Worm (Caenorhabditis elegans) whole organism, L1 larva: ENCODE data around the gene F56A8.9.

Source experiments
- C04F5.9 ChIP-seq: sonication (generic microtip); optimal IDR thresholded peaks from 2 replicates; lab custom pipeline; 2016; ENCODE audit warnings: missing genetic modification characterization, missing compliant biosample characterization
- C16A3.4 ChIP-seq: fragments of 150-350 bp; optimal IDR thresholded peaks from 2 replicates; lab custom pipeline; 2014; ENCODE audit warnings: missing biosample characterization, missing genetic modification characterization
- C34B4.2 ChIP-seq: sonication (generic microtip); optimal IDR thresholded peaks from 2 replicates; lab custom pipeline; 2017; ENCODE audit warnings: mild to moderate bottlenecking, missing genetic modification characterization, missing compliant biosample characterization
- F16B12.6 ChIP-seq: fragments of 150-350 bp; optimal IDR thresholded peaks from 2 replicates; lab custom pipeline; 2014; ENCODE audit warnings: missing biosample characterization, missing genetic modification characterization
- Y116A8C.19 ChIP-seq: sonication (generic microtip); optimal IDR thresholded peaks from 2 replicates; lab custom pipeline; 2016; ENCODE audit warnings: missing compliant biosample characterization, missing genetic modification characterization, borderline replicate concordance
- aha-1 ChIP-seq: fragments of 150-350 bp; optimal IDR thresholded peaks from 2 replicates; lab custom pipeline; 2014; ENCODE audit warnings: missing biosample characterization, missing genetic modification characterization
- blmp-1 ChIP-seq: fragments of 150-350 bp; optimal IDR thresholded peaks from 2 replicates; lab custom pipeline; 2014; ENCODE audit warnings: missing biosample characterization, missing genetic modification characterization
- ceh-8 ChIP-seq: fragments of 200-800 bp; sonication (Bioruptor generic); optimal IDR thresholded peaks from 2 replicates; lab custom pipeline; 2018; ENCODE audit warnings: mild to moderate bottlenecking, missing genetic modification characterization, moderate library complexity, missing compliant biosample characterization
- ceh-82 ChIP-seq, 3 experiments: fragments of 150-350 bp in 1 of 3; sonication (generic microtip) in 2 of 3; optimal IDR thresholded peaks; 2 replicates each; lab custom pipeline; 2014 to 2017; ENCODE audit warnings: missing biosample characterization in 3 of 3, missing genetic modification characterization in 3 of 3
- ceh-88 ChIP-seq: fragments of 200-800 bp; sonication (Bioruptor generic); IDR thresholded peaks from 2 replicates; pipeline ENCODE4 v1.3.6; 2022; ENCODE audit warnings: missing genetic modification characterization, missing compliant biosample characterization
- dpl-1 ChIP-seq, 3 experiments: fragments of 150-350 bp in 2 of 3; sonication (generic microtip) in 1 of 3; optimal IDR thresholded peaks; 2 replicates each; lab custom pipeline; 2014 to 2017; ENCODE audit warnings: missing biosample characterization in 3 of 3, missing genetic modification characterization in 3 of 3, missing genetic modification reagents in 3 of 3
- dsc-1 ChIP-seq: sonication (generic microtip); optimal IDR thresholded peaks from 2 replicates; lab custom pipeline; 2016; ENCODE audit warnings: mild to moderate bottlenecking, missing genetic modification characterization, missing compliant biosample characterization
- efl-1 ChIP-seq, 4 experiments: fragments of 150-350 bp; optimal IDR thresholded peaks in 3 of 4; peaks in 1 of 4; 1 replicate in 1 of 4; 2 replicates in 3 of 4; lab custom pipeline; 2014; ENCODE audit warnings: missing biosample characterization in 2 of 4, missing genetic modification characterization in 2 of 4, missing genetic modification reagents in 2 of 4
- efl-3 ChIP-seq: fragments of 200-800 bp; sonication (Bioruptor generic); optimal IDR thresholded peaks from 2 replicates; lab custom pipeline; 2018; ENCODE audit warnings: mild to moderate bottlenecking, missing genetic modification characterization, missing compliant biosample characterization
- egl-13 ChIP-seq: sonication (generic microtip); optimal IDR thresholded peaks from 2 replicates; lab custom pipeline; 2016; ENCODE audit warnings: missing genotype, missing genetic modification reagents, missing genetic modification characterization, missing compliant biosample characterization
- elt-2 ChIP-seq: sonication (generic microtip); optimal IDR thresholded peaks from 2 replicates; lab custom pipeline; 2016; ENCODE audit warnings: missing genetic modification characterization, mild to moderate bottlenecking, inconsistent platforms, missing compliant biosample characterization, missing genetic modification reagents
- ets-5 ChIP-seq: fragments of 200-800 bp; sonication (Bioruptor generic); IDR thresholded peaks from 2 replicates; pipeline ENCODE4 v1.3.6; 2022; ENCODE audit warnings: missing genetic modification characterization, missing compliant biosample characterization
- fkh-10 ChIP-seq: sonication (generic microtip); optimal IDR thresholded peaks from 2 replicates; lab custom pipeline; 2017; ENCODE audit warnings: missing biosample characterization, missing genetic modification reagents, missing genetic modification characterization
- fkh-4 ChIP-seq: sonication (generic microtip); optimal IDR thresholded peaks from 2 replicates; lab custom pipeline; 2016; ENCODE audit warnings: missing compliant biosample characterization, missing genetic modification characterization, borderline replicate concordance
- fkh-8 ChIP-seq: sonication (generic microtip); optimal IDR thresholded peaks from 2 replicates; lab custom pipeline; 2016; ENCODE audit warnings: mild to moderate bottlenecking, missing genetic modification characterization, missing compliant biosample characterization
- grh-1 ChIP-seq: fragments of 200-800 bp; sonication (Bioruptor generic); IDR thresholded peaks from 2 replicates; pipeline ENCODE4 v1.3.6; 2022; ENCODE audit warnings: missing genetic modification reagents, missing genetic modification characterization, missing compliant biosample characterization
- hlh-17 ChIP-seq: fragments of 200-800 bp; sonication (Bioruptor generic); optimal IDR thresholded peaks from 2 replicates; lab custom pipeline; 2018; ENCODE audit warnings: missing genetic modification characterization, mild to moderate bottlenecking, missing compliant biosample characterization, moderate library complexity, borderline replicate concordance
- hlh-4 ChIP-seq: sonication (generic microtip); optimal IDR thresholded peaks from 2 replicates; lab custom pipeline; 2016; ENCODE audit warnings: mild to moderate bottlenecking, missing genetic modification characterization, missing compliant biosample characterization
- irx-1 ChIP-seq: sonication (generic microtip); optimal IDR thresholded peaks from 2 replicates; lab custom pipeline; 2016; ENCODE audit warnings: missing genetic modification characterization, missing compliant biosample characterization
- isw-1 ChIP-seq: fragments of 200-800 bp; sonication (Bioruptor generic); IDR thresholded peaks from 2 replicates; pipeline ENCODE4 v1.3.6; 2022; ENCODE audit warnings: missing genetic modification characterization, missing compliant biosample characterization
- lin-13 ChIP-seq: fragments of 150-350 bp; optimal IDR thresholded peaks from 2 replicates; lab custom pipeline; 2014; ENCODE audit warnings: missing biosample characterization, missing genetic modification reagents, missing genetic modification characterization
- lin-39 ChIP-seq: fragments of 150-350 bp; optimal IDR thresholded peaks from 2 replicates; lab custom pipeline; 2014; ENCODE audit warnings: missing biosample characterization, missing genetic modification reagents, missing genetic modification characterization
- mab-9 ChIP-seq: fragments of 200-800 bp; sonication (Bioruptor generic); IDR thresholded peaks from 2 replicates; pipeline ENCODE4 v1.3.6; 2022; ENCODE audit warnings: missing genetic modification reagents, missing genetic modification characterization, missing compliant biosample characterization
- mdl-1 ChIP-seq, 2 experiments: fragments of 150-350 bp; optimal IDR thresholded peaks; 2 replicates each; lab custom pipeline; 2014 to 2017; ENCODE audit warnings: missing biosample characterization in 2 of 2, missing genetic modification characterization in 2 of 2, inconsistent platforms in 1 of 2
- mef-2 ChIP-seq: fragments of 150-350 bp; optimal IDR thresholded peaks from 2 replicates; lab custom pipeline; 2014; ENCODE audit warnings: missing biosample characterization, missing genetic modification characterization
- mep-1 ChIP-seq: fragments of 150-350 bp; optimal IDR thresholded peaks from 2 replicates; lab custom pipeline; 2014; ENCODE audit warnings: missing biosample characterization, missing genetic modification characterization
- nhr-11 ChIP-seq: fragments of 150-350 bp; optimal IDR thresholded peaks from 2 replicates; lab custom pipeline; 2014; ENCODE audit warnings: missing biosample characterization, missing genetic modification characterization
- nhr-19 ChIP-seq: fragments of 200-800 bp; sonication (Bioruptor generic); conservative IDR thresholded peaks from 2 replicates; pipeline ENCODE4 v1.3.6; 2022; ENCODE audit warnings: missing genetic modification characterization, missing compliant biosample characterization
- nhr-237 ChIP-seq: fragments of 150-350 bp; optimal IDR thresholded peaks from 2 replicates; lab custom pipeline; 2014; ENCODE audit warnings: missing biosample characterization, missing genetic modification characterization
- nhr-28 ChIP-seq: fragments of 150-350 bp; optimal IDR thresholded peaks from 2 replicates; lab custom pipeline; 2014; ENCODE audit warnings: missing biosample characterization, missing genetic modification characterization
- nhr-47 ChIP-seq: sonication (generic microtip); optimal IDR thresholded peaks from 2 replicates; lab custom pipeline; 2016; ENCODE audit warnings: mild to moderate bottlenecking, missing genetic modification characterization, moderate library complexity, missing compliant biosample characterization
- nhr-71 ChIP-seq: sonication (generic microtip); optimal IDR thresholded peaks from 2 replicates; lab custom pipeline; 2016; ENCODE audit warnings: mild to moderate bottlenecking, missing genetic modification characterization, moderate library complexity, missing compliant biosample characterization
- nhr-77 ChIP-seq: fragments of 150-350 bp; optimal IDR thresholded peaks from 2 replicates; lab custom pipeline; 2014; ENCODE audit warnings: missing biosample characterization, missing genetic modification characterization
- pax-3 ChIP-seq: fragments of 200-800 bp; sonication (Bioruptor generic); optimal IDR thresholded peaks from 2 replicates; lab custom pipeline; 2018; ENCODE audit warnings: mild to moderate bottlenecking, missing genetic modification characterization, moderate library complexity, missing compliant biosample characterization
- pqm-1 ChIP-seq: sonication (generic microtip); optimal IDR thresholded peaks from 3 replicates; lab custom pipeline; 2017; ENCODE audit warnings: missing biosample characterization, missing genetic modification characterization
- rnt-1 ChIP-seq: sonication (generic microtip); optimal IDR thresholded peaks from 2 replicates; lab custom pipeline; 2016; ENCODE audit warnings: mild to moderate bottlenecking, missing genetic modification characterization, moderate library complexity, missing compliant biosample characterization
- skn-1 ChIP-seq: fragments of 150-350 bp; optimal IDR thresholded peaks from 2 replicates; lab custom pipeline; 2014; ENCODE audit warnings: missing biosample characterization, missing genetic modification characterization
- sox-4 ChIP-seq: sonication (generic microtip); optimal IDR thresholded peaks from 2 replicates; lab custom pipeline; 2016; ENCODE audit warnings: missing genetic modification characterization, missing compliant biosample characterization
- swsn-7 ChIP-seq: sonication (generic microtip); optimal IDR thresholded peaks from 2 replicates; lab custom pipeline; 2016; ENCODE audit warnings: missing genetic modification characterization, missing compliant biosample characterization
- tbx-2 ChIP-seq: sonication (generic microtip); optimal IDR thresholded peaks from 2 replicates; lab custom pipeline; 2016; ENCODE audit warnings: missing genetic modification characterization, missing compliant biosample characterization
- tlp-1 ChIP-seq: fragments of 150-350 bp; optimal IDR thresholded peaks from 2 replicates; lab custom pipeline; 2014; ENCODE audit warnings: missing biosample characterization, missing genetic modification characterization
- unc-130 ChIP-seq: fragments of 150-350 bp; optimal IDR thresholded peaks from 2 replicates; lab custom pipeline; 2017; ENCODE audit warnings: missing biosample characterization, missing genetic modification characterization, inconsistent platforms
- unc-30 ChIP-seq: sonication (generic microtip); optimal IDR thresholded peaks from 2 replicates; lab custom pipeline; 2017; ENCODE audit warnings: missing biosample characterization, missing genetic modification characterization
- unc-62 ChIP-seq: fragments of 150-350 bp; optimal IDR thresholded peaks from 2 replicates; lab custom pipeline; 2014; ENCODE audit warnings: missing biosample characterization, missing genetic modification reagents, missing genetic modification characterization
- xbp-1 ChIP-seq: sonication (generic microtip); optimal IDR thresholded peaks from 2 replicates; lab custom pipeline; 2016; ENCODE audit warnings: missing genetic modification characterization, missing compliant biosample characterization
- zip-4 ChIP-seq: fragments of 200-800 bp; sonication (Bioruptor generic); optimal IDR thresholded peaks from 2 replicates; lab custom pipeline; 2018; ENCODE audit warnings: mild to moderate bottlenecking, missing genetic modification characterization, moderate library complexity, missing compliant biosample characterization
- ztf-11 ChIP-seq, 2 experiments: sonication (generic microtip); optimal IDR thresholded peaks; 2 replicates each; lab custom pipeline; 2016 to 2017; ENCODE audit warnings: missing genetic modification characterization in 2 of 2, missing biosample characterization in 1 of 2, missing compliant biosample characterization in 1 of 2
- ztf-4 ChIP-seq: fragments of 150-350 bp; optimal IDR thresholded peaks from 2 replicates; lab custom pipeline; 2014; ENCODE audit warnings: missing biosample characterization, missing genetic modification characterization

The F56A8.9 gene

ce11 chrIII:13268856-13269255, 14.4 kb downstream of the F56A8.9 start, which contains the start of gene cpf-2 (continued):
- peak; percentile 85 for TF ChIP-seq irx-1
- TF ChIP-seq lin-39 (tag; lab: Kevin White, UChicago) = peak; percentile 55
- peak; percentile 49 for TF ChIP-seq mep-1 (tag; lab: Kevin White, UChicago)
- TF ChIP-seq C16A3.4 (tag; lab: Kevin White, UChicago) = peak; percentile 77
- no peak for TF ChIP-seq C34B4.2
- peak; percentile 91 for TF ChIP-seq nhr-71
- TF ChIP-seq xbp-1 (tag; lab: Kevin White, UChicago) = peak; percentile 83
- TF ChIP-seq ceh-88 = peak; percentile 27; the same call in 1 of the 2 replicates
- peak; percentile 27 to 75 for TF ChIP-seq ztf-11 (tag; optimal IDR thresholded peaks at IDR 0.05; lab: Kevin White, UChicago)
- peak in 1 of 2 experiments; percentile 58 for TF ChIP-seq mdl-1 (tag; optimal IDR thresholded peaks at IDR 0.05; lab: Kevin White, UChicago)
- TF ChIP-seq ztf-4 (tag; lab: Kevin White, UChicago) = peak; percentile 54
- TF ChIP-seq aha-1 (tag; lab: Kevin White, UChicago) = no peak
- peak; percentile 73 for TF ChIP-seq nhr-19
- peak; percentile 72 for TF ChIP-seq egl-13 (tag; lab: Kevin White, UChicago)
- no peak for TF ChIP-seq nhr-237
- TF ChIP-seq nhr-28 (tag; lab: Kevin White, UChicago) = no peak
- peak; percentile 87 for TF ChIP-seq nhr-47 (tag; lab: Kevin White, UChicago)
- TF ChIP-seq skn-1 (tag; lab: Kevin White, UChicago) = peak; percentile 80
- no peak for TF ChIP-seq efl-3 (GFP tag; lab: Kevin White, UChicago)
- TF ChIP-seq zip-4 = peak; percentile 30
- no peak for TF ChIP-seq mef-2
- TF ChIP-seq unc-30 (tag; lab: Kevin White, UChicago) = no peak
- peak; percentile 64 to 73 (median 73) for TF ChIP-seq dpl-1 (GFP tag; optimal IDR thresholded peaks at IDR 0.05; lab: Kevin White, UChicago)
- TF ChIP-seq ets-5 = no peak
- peak; percentile 62 for TF ChIP-seq blmp-1 (tag; lab: Kevin White, UChicago)
- peak; percentile 77 to 80 for TF ChIP-seq efl-1 (optimal IDR thresholded peaks at IDR 0.05; lab: Kevin White, UChicago)
- TF ChIP-seq efl-1 (GFP tag; optimal IDR thresholded peaks at IDR 0.05 in 1 of 2; lab: Kevin White, UChicago) = peak; percentile 73 to 97
- no peak for TF ChIP-seq pqm-1 (tag; lab: Kevin White, UChicago)
- TF ChIP-seq lin-13 (GFP tag; lab: Kevin White, UChicago) = peak; percentile 66
- TF ChIP-seq fkh-10 (GFP tag; lab: Kevin White, UChicago) = peak; percentile 30
- TF ChIP-seq hlh-4 (tag; lab: Kevin White, UChicago) = no peak
- TF ChIP-seq rnt-1 (tag; lab: Kevin White, UChicago) = peak; percentile 92
- peak; percentile 62 for TF ChIP-seq mab-9
- TF ChIP-seq unc-130 (tag; lab: Kevin White, UChicago) = peak; percentile 82
- peak; percentile 42 for TF ChIP-seq sox-4 (tag; lab: Kevin White, UChicago)
- no peak for TF ChIP-seq nhr-11 (tag; lab: Kevin White, UChicago)
- TF ChIP-seq fkh-4 (tag; lab: Kevin White, UChicago) = no peak
- peak; percentile 83 for TF ChIP-seq tbx-2
- TF ChIP-seq elt-2 (tag; lab: Kevin White, UChicago) = peak; percentile 42
- peak; percentile 61 to 83 (median 69) for TF ChIP-seq ceh-82 (tag; optimal IDR thresholded peaks at IDR 0.05; lab: Kevin White, UChicago)
- peak; percentile 50 for TF ChIP-seq C04F5.9 (tag; lab: Kevin White, UChicago)
- TF ChIP-seq F16B12.6 (tag; lab: Kevin White, UChicago) = peak; percentile 46
- no peak for TF ChIP-seq tlp-1 (tag; lab: Kevin White, UChicago)
- peak; percentile 13 for TF ChIP-seq nhr-77
- peak; percentile 70 for TF ChIP-seq grh-1
- TF ChIP-seq Y116A8C.19 = no peak
- TF ChIP-seq hlh-17 = no peak
- peak; percentile 86 for TF ChIP-seq dsc-1
- TF ChIP-seq isw-1 (GFP tag; lab: Robert Waterston, UW) = peak; percentile 65
- no peak for TF ChIP-seq ceh-8 (GFP tag; lab: Kevin White, UChicago)
- TF ChIP-seq unc-62 (GFP tag; lab: Kevin White, UChicago) = no peak
- peak; percentile 26 for TF ChIP-seq pax-3 (tag; lab: Kevin White, UChicago)
- TF ChIP-seq swsn-7 (tag; lab: Kevin White, UChicago) = peak; percentile 84
- TF ChIP-seq fkh-8 = peak; percentile 80
